4 worm cellular contexts compared by ENCODE assay signal in genomic region chrX:7334302-7334724, ce11.
A peak's percentile ranks its signal among the peaks of the same experiment; 100 is the strongest.
TF ChIP-seq lines count a peak whose summit lies in the region.

TSS of gene epg-7 (plus strand) at chrX:7334714.

TF ChIP-seq in whole organism, L2 larva, 48 proteins besides CTCF, POLR2A, EP300 and RAD21 (continued from another document):
- peak; percentile 84 for TF ChIP-seq Y55F3AM.14 (GFP tag; optimal IDR thresholded peaks at IDR 0.05; lab: Kevin White, UChicago)
- TF ChIP-seq gmeb-1 (tag; optimal IDR thresholded peaks at IDR 0.05; lab: Kevin White, UChicago), result peak; percentile 83
- peak; percentile 96 for TF ChIP-seq lin-11 (tag; optimal IDR thresholded peaks at IDR 0.05; lab: Kevin White, UChicago)
- TF ChIP-seq sma-9 (GFP tag; optimal IDR thresholded peaks at IDR 0.05; lab: Kevin White, UChicago), result peak; percentile 96
- TF ChIP-seq sma-9 (tag; optimal IDR thresholded peaks at IDR 0.05; lab: Kevin White, UChicago), result no peak
- TF ChIP-seq sma-3 (GFP tag; optimal IDR thresholded peaks at IDR 0.05; lab: Kevin White, UChicago), result peak; percentile 94
- peak; percentile 73 for TF ChIP-seq zag-1 (tag; optimal IDR thresholded peaks at IDR 0.05; lab: Kevin White, UChicago)
- TF ChIP-seq nhr-11 (tag; optimal IDR thresholded peaks at IDR 0.05; lab: Kevin White, UChicago), result no peak
- TF ChIP-seq skn-1 (tag; optimal IDR thresholded peaks at IDR 0.05; lab: Kevin White, UChicago), result peak; percentile 77
- peak; percentile 87 for TF ChIP-seq nhr-6 (tag; optimal IDR thresholded peaks at IDR 0.05; lab: Kevin White, UChicago)
- peak; percentile 88 for TF ChIP-seq ztf-4 (tag; optimal IDR thresholded peaks at IDR 0.05; lab: Kevin White, UChicago)
- TF ChIP-seq nhr-10 (tag; optimal IDR thresholded peaks at IDR 0.05; lab: Kevin White, UChicago), result peak; percentile 71
- no peak for TF ChIP-seq R02D3.7 (tag; optimal IDR thresholded peaks at IDR 0.05; lab: Kevin White, UChicago)
- TF ChIP-seq nhr-23 (tag; optimal IDR thresholded peaks at IDR 0.05; lab: Kevin White, UChicago), result no peak
- peak; percentile 98 for TF ChIP-seq nhr-129 (tag; optimal IDR thresholded peaks at IDR 0.05; lab: Kevin White, UChicago)
- peak; percentile 96 for TF ChIP-seq fos-1 (tag; optimal IDR thresholded peaks at IDR 0.05; lab: Kevin White, UChicago)
- no peak for TF ChIP-seq nhr-237 (tag; optimal IDR thresholded peaks at IDR 0.05; lab: Kevin White, UChicago)
- TF ChIP-seq ztf-1 (GFP tag; conservative IDR thresholded peaks at IDR 0.05; lab: Robert Waterston, UW), result no peak
- TF ChIP-seq ceh-16 (tag; optimal IDR thresholded peaks at IDR 0.05; lab: Kevin White, UChicago), result peak; percentile 76
- TF ChIP-seq blmp-1 (tag; optimal IDR thresholded peaks at IDR 0.05; lab: Kevin White, UChicago; ENCODE audit: insufficient read depth), result peak; percentile 58
- TF ChIP-seq nhr-25 (tag; optimal IDR thresholded peaks at IDR 0.05; lab: Kevin White, UChicago), result peak; percentile 96
- TF ChIP-seq egl-27 (tag; optimal IDR thresholded peaks at IDR 0.05; lab: Kevin White, UChicago), result peak; percentile 93
- peak; percentile 97 for TF ChIP-seq crh-2 (tag; optimal IDR thresholded peaks at IDR 0.05; lab: Kevin White, UChicago)
- peak; percentile 99 for TF ChIP-seq C34F6.9 (tag; optimal IDR thresholded peaks at IDR 0.05; lab: Kevin White, UChicago)
- peak; percentile 93 for TF ChIP-seq lin-13 (GFP tag; optimal IDR thresholded peaks at IDR 0.05; lab: Kevin White, UChicago)

TF ChIP-seq in whole organism, L4 larva, 104 proteins besides CTCF, POLR2A, EP300 and RAD21 (continued from another document and continues in another):
- TF ChIP-seq dve-1 (tag; optimal IDR thresholded peaks at IDR 0.05; lab: Kevin White, UChicago; ENCODE audit: insufficient read depth), result peak; percentile 96
- no peak for TF ChIP-seq F44E2.7 (GFP tag; IDR thresholded peaks at IDR 0.05; lab: Robert Waterston, UW)
- TF ChIP-seq nhr-48 (tag; optimal IDR thresholded peaks at IDR 0.05; lab: Kevin White, UChicago), result peak; percentile 88
- TF ChIP-seq dmd-8 (GFP tag; IDR thresholded peaks at IDR 0.05; lab: Robert Waterston, UW), result peak; percentile 31; the same call in 1 of the 2 replicates
- TF ChIP-seq mxl-2 (GFP tag; conservative IDR thresholded peaks at IDR 0.05; lab: Robert Waterston, UW), result peak; percentile 72
- peak; percentile 80 for TF ChIP-seq mdt-29 (GFP tag; IDR thresholded peaks at IDR 0.05; lab: Robert Waterston, UW)
- TF ChIP-seq ama-1 (optimal IDR thresholded peaks at IDR 0.05; lab: Kevin White, UChicago), result peak; percentile 24
- TF ChIP-seq daf-16 (GFP tag; optimal IDR thresholded peaks at IDR 0.05; lab: Kevin White, UChicago), result peak; percentile 41 to 94
- peak; percentile 83 for TF ChIP-seq daf-16 (tag; optimal IDR thresholded peaks at IDR 0.05; lab: Kevin White, UChicago)
- no peak for TF ChIP-seq daf-12 (tag; optimal IDR thresholded peaks at IDR 0.05; lab: Kevin White, UChicago)
- peak; percentile 55; the same call in 1 of the 2 replicates for TF ChIP-seq vab-7 (GFP tag; IDR thresholded peaks at IDR 0.05; lab: Robert Waterston, UW)
- peak; percentile 91 for TF ChIP-seq nhr-28 (tag; optimal IDR thresholded peaks at IDR 0.05; lab: Kevin White, UChicago)
- peak; percentile 87 for TF ChIP-seq ztf-7 (tag; optimal IDR thresholded peaks at IDR 0.05; lab: Kevin White, UChicago)
- peak; percentile 93 for TF ChIP-seq nhr-11 (tag; optimal IDR thresholded peaks at IDR 0.05; lab: Kevin White, UChicago)
- TF ChIP-seq F26F4.8 (GFP tag; conservative IDR thresholded peaks at IDR 0.05; lab: Robert Waterston, UW), result no peak
- no peak for TF ChIP-seq aly-2 (tag; optimal IDR thresholded peaks at IDR 0.05; lab: Kevin White, UChicago)
- TF ChIP-seq Y75B8A.6 (GFP tag; IDR thresholded peaks at IDR 0.05; lab: Robert Waterston, UW), result no peak
- TF ChIP-seq zip-11 (GFP tag; IDR thresholded peaks at IDR 0.05; lab: Robert Waterston, UW), result no peak
- peak; percentile 91 for TF ChIP-seq T26A8.4 (GFP tag; IDR thresholded peaks at IDR 0.05; lab: Robert Waterston, UW)
- 0 out of 2 replicates have a peak, but pooled peaks have one; percentile 56 for TF ChIP-seq lin-29 (GFP tag; IDR thresholded peaks at IDR 0.05; lab: Robert Waterston, UW)
- peak; percentile 95 for TF ChIP-seq fkh-10 (GFP tag; optimal IDR thresholded peaks at IDR 0.05; lab: Kevin White, UChicago)
- peak; percentile 57 for TF ChIP-seq Y5F2A.4 (GFP tag; optimal IDR thresholded peaks at IDR 0.05; lab: Kevin White, UChicago)
- TF ChIP-seq zip-2 (tag; optimal IDR thresholded peaks at IDR 0.05; lab: Kevin White, UChicago), result no peak
- TF ChIP-seq nhr-77 (tag; optimal IDR thresholded peaks at IDR 0.05; lab: Kevin White, UChicago), result peak; percentile 62
- TF ChIP-seq mxl-3 (GFP tag; optimal IDR thresholded peaks at IDR 0.05; lab: Kevin White, UChicago), result peak; percentile 89
- TF ChIP-seq lin-38 (GFP tag; IDR thresholded peaks at IDR 0.05; lab: Robert Waterston, UW), result peak; percentile 76
- TF ChIP-seq hlh-11 (tag; optimal IDR thresholded peaks at IDR 0.05; lab: Kevin White, UChicago), result peak; percentile 97
- peak; percentile 23 to 86 for TF ChIP-seq hif-1 (tag; optimal IDR thresholded peaks at IDR 0.05; lab: Kevin White, UChicago)
- TF ChIP-seq egl-27 (tag; optimal IDR thresholded peaks at IDR 0.05; lab: Kevin White, UChicago), result no peak
- peak; percentile 76; the same call in 1 of the 2 replicates for TF ChIP-seq zfp-3 (GFP tag; conservative IDR thresholded peaks at IDR 0.05; lab: Robert Waterston, UW)
- TF ChIP-seq nhr-6 (tag; optimal IDR thresholded peaks at IDR 0.05; lab: Kevin White, UChicago), result peak; percentile 86
- TF ChIP-seq F37D6.2 (tag; optimal IDR thresholded peaks at IDR 0.05; lab: Kevin White, UChicago), result peak; percentile 88
- TF ChIP-seq dmd-6 (GFP tag; IDR thresholded peaks at IDR 0.05; lab: Robert Waterston, UW), result peak; percentile 93
- TF ChIP-seq attf-4 (tag; optimal IDR thresholded peaks at IDR 0.05; lab: Kevin White, UChicago), result no peak
- TF ChIP-seq skn-1 (tag; optimal IDR thresholded peaks at IDR 0.05; lab: Kevin White, UChicago), result no peak
- no peak for TF ChIP-seq nhr-111 (GFP tag; optimal IDR thresholded peaks at IDR 0.05; lab: Kevin White, UChicago)

TF ChIP-seq in whole organism, late embryonic, 69 proteins besides CTCF, POLR2A, EP300 and RAD21 (continued from another document and continues in another):
- TF ChIP-seq pag-3 (tag; optimal IDR thresholded peaks at IDR 0.05; lab: Kevin White, UChicago; ENCODE audit: borderline replicate concordance), result no peak
- peak; percentile 81 for TF ChIP-seq rnt-1 (tag; optimal IDR thresholded peaks at IDR 0.05; lab: Kevin White, UChicago)
- no peak for TF ChIP-seq fax-1 (tag; optimal IDR thresholded peaks at IDR 0.05; lab: Kevin White, UChicago)
- no peak for TF ChIP-seq ztf-16 (tag; optimal IDR thresholded peaks at IDR 0.05; lab: Kevin White, UChicago)
- TF ChIP-seq lin-11 (tag; optimal IDR thresholded peaks at IDR 0.05; lab: Kevin White, UChicago), result no peak
- peak; percentile 19 for TF ChIP-seq ceh-2 (tag; optimal IDR thresholded peaks at IDR 0.05; lab: Kevin White, UChicago)
- no peak for TF ChIP-seq ceh-24 (tag; optimal IDR thresholded peaks at IDR 0.05; lab: Kevin White, UChicago)
- TF ChIP-seq hlh-6 (tag; optimal IDR thresholded peaks at IDR 0.05; lab: Kevin White, UChicago), result no peak
- TF ChIP-seq ceh-6 (GFP tag; optimal IDR thresholded peaks at IDR 0.05; lab: Kevin White, UChicago), result no peak
- no peak for TF ChIP-seq hlh-13 (GFP tag; optimal IDR thresholded peaks at IDR 0.05; lab: Kevin White, UChicago)
- TF ChIP-seq K09A11.1 (tag; optimal IDR thresholded peaks at IDR 0.05; lab: Kevin White, UChicago; ENCODE audit: insufficient read depth), result no peak
- TF ChIP-seq ceh-18 (tag; optimal IDR thresholded peaks at IDR 0.05; lab: Kevin White, UChicago), result peak; percentile 88
- no peak for TF ChIP-seq nhr-11 (tag; optimal IDR thresholded peaks at IDR 0.05; lab: Kevin White, UChicago)
- no peak for TF ChIP-seq gmeb-2 (tag; optimal IDR thresholded peaks at IDR 0.05; lab: Kevin White, UChicago)
- TF ChIP-seq ceh-34 (tag; optimal IDR thresholded peaks at IDR 0.05; lab: Kevin White, UChicago), result peak; percentile 63
- TF ChIP-seq pha-4 (tag; optimal IDR thresholded peaks at IDR 0.05; lab: Kevin White, UChicago), result no peak
- TF ChIP-seq lim-6 (tag; optimal IDR thresholded peaks at IDR 0.05; lab: Kevin White, UChicago), result no peak
- TF ChIP-seq ahr-1 (tag; optimal IDR thresholded peaks at IDR 0.05; lab: Kevin White, UChicago), result peak; percentile 7
- TF ChIP-seq hlh-30 (tag; optimal IDR thresholded peaks at IDR 0.05; lab: Kevin White, UChicago; ENCODE audit: insufficient read depth), result peak; percentile 100
- TF ChIP-seq hlh-15 (tag; optimal IDR thresholded peaks at IDR 0.05; lab: Kevin White, UChicago), result no peak
- TF ChIP-seq sox-2 (GFP tag; IDR thresholded peaks at IDR 0.05; lab: Robert Waterston, UW), result peak; percentile 17; the same call in 1 of the 2 replicates
- no peak for TF ChIP-seq hlh-8 (tag; optimal IDR thresholded peaks at IDR 0.05; lab: Kevin White, UChicago)
- peak; percentile 71 for TF ChIP-seq unc-42 (tag; optimal IDR thresholded peaks at IDR 0.05; lab: Kevin White, UChicago)
- TF ChIP-seq eyg-1 (tag; optimal IDR thresholded peaks at IDR 0.05; lab: Kevin White, UChicago), result no peak
- TF ChIP-seq pha-2 (tag; optimal IDR thresholded peaks at IDR 0.05; lab: Kevin White, UChicago), result no peak
- peak; percentile 82 for TF ChIP-seq ref-2 (tag; optimal IDR thresholded peaks at IDR 0.05; lab: Kevin White, UChicago)
- TF ChIP-seq pros-1 (tag; optimal IDR thresholded peaks at IDR 0.05; lab: Kevin White, UChicago), result peak; percentile 91
- no peak for TF ChIP-seq K02D7.2 (tag; optimal IDR thresholded peaks at IDR 0.05; lab: Kevin White, UChicago)
- TF ChIP-seq ceh-19 (GFP tag; optimal IDR thresholded peaks at IDR 0.05; lab: Kevin White, UChicago), result no peak
- TF ChIP-seq odd-2 (tag; optimal IDR thresholded peaks at IDR 0.05; lab: Kevin White, UChicago), result no peak
- TF ChIP-seq C08G9.2 (tag; optimal IDR thresholded peaks at IDR 0.05; lab: Kevin White, UChicago), result no peak
- no peak for TF ChIP-seq C38D4.7 (GFP tag; optimal IDR thresholded peaks at IDR 0.05; lab: Kevin White, UChicago)
- TF ChIP-seq tbx-2 (tag; optimal IDR thresholded peaks at IDR 0.05; lab: Kevin White, UChicago), result peak; percentile 86
- no peak for TF ChIP-seq nhr-232 (tag; optimal IDR thresholded peaks at IDR 0.05; lab: Kevin White, UChicago)
- no peak for TF ChIP-seq elt-4 (tag; optimal IDR thresholded peaks at IDR 0.05; lab: Kevin White, UChicago)
- TF ChIP-seq fkh-10 (GFP tag; optimal IDR thresholded peaks at IDR 0.05; lab: Kevin White, UChicago), result no peak
- peak; percentile 80 for TF ChIP-seq dve-1 (tag; optimal IDR thresholded peaks at IDR 0.05; lab: Kevin White, UChicago)
- no peak for TF ChIP-seq dmd-4 (tag; optimal IDR thresholded peaks at IDR 0.05; lab: Kevin White, UChicago; ENCODE audit: borderline replicate concordance)
- no peak for TF ChIP-seq che-1 (tag; optimal IDR thresholded peaks at IDR 0.05; lab: Kevin White, UChicago)
- TF ChIP-seq fkh-6 (tag; optimal IDR thresholded peaks at IDR 0.05; lab: Kevin White, UChicago), result no peak
- TF ChIP-seq zip-5 (tag; optimal IDR thresholded peaks at IDR 0.05; lab: Kevin White, UChicago), result no peak

TF ChIP-seq in whole organism, mixed stage, embryonic, 35 proteins besides CTCF, POLR2A, EP300 and RAD21 (continued from another document):
- TF ChIP-seq mep-1 (tag; optimal IDR thresholded peaks at IDR 0.05; lab: Kevin White, UChicago), result peak; percentile 84
- no peak for TF ChIP-seq ceh-43 (GFP tag; optimal IDR thresholded peaks at IDR 0.05; lab: Kevin White, UChicago)
- TF ChIP-seq elt-1 (tag; optimal IDR thresholded peaks at IDR 0.05; lab: Kevin White, UChicago; ENCODE audit: borderline replicate concordance, insufficient read depth), result peak; percentile 26
- peak; percentile 66 for TF ChIP-seq cnd-1 (tag; optimal IDR thresholded peaks at IDR 0.05; lab: Kevin White, UChicago)
- peak; percentile 82 for TF ChIP-seq hlh-1 (tag; optimal IDR thresholded peaks at IDR 0.05; lab: Kevin White, UChicago)
